Fruit fly (Drosophila melanogaster): ENCODE data around the gene CG31683.

DNA sequence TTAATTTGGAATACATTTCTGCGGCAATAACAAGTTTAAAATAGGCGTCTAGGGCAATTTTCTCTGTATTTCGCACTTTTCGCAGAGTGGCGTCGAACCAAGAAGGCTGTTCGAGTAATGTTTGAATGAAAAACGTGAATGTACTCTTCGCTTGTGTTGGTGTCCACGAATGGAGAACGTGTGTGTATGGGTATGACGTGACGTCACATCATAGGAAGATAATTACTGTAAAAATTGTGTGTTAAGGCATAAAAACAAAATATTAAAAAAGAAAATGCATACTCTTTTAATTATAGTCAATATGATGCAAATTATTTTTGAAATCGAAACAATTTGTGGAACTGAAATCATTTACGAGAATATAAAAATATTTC, 21.4 kb downstream of the CG31683 start:
- TF ChIP-seq CG12768 (GFP tag; optimal IDR thresholded peaks at IDR 0.05) (no peak), Crg-1 (GFP tag; optimal IDR thresholded peaks at IDR 0.05) (no peak), ovo (GFP tag; optimal IDR thresholded peaks at IDR 0.05) (no peak), CG11617 (GFP tag; optimal IDR thresholded peaks at IDR 0.05) (no peak), Mnt (GFP tag; optimal IDR thresholded peaks at IDR 0.05) (no peak), CG7045 (GFP tag; optimal IDR thresholded peaks at IDR 0.05) (no peak), kay (GFP tag; ENCODE audit: borderline replicate concordance) (no peak), tj (GFP tag; optimal IDR thresholded peaks at IDR 0.05) (no peak), pad (GFP tag; optimal IDR thresholded peaks at IDR 0.05) (no peak), CG5204 (GFP tag; optimal IDR thresholded peaks at IDR 0.05) (no peak), Hr96 (GFP tag; optimal IDR thresholded peaks at IDR 0.05) (no peak), toe (GFP tag; optimal IDR thresholded peaks at IDR 0.05) (no peak)

Data from whole organism, adult.